Worm (Caenorhabditis elegans): ENCODE results near the gene F52D10.2.

ce11 chrX:11546445-11547275 is 44.9 kb downstream of the F52D10.2 start, which contains the start of gene selt-1.1:
- TF ChIP-seq attf-3 (GFP tag; conservative IDR thresholded peaks at IDR 0.05): no peak
- TF ChIP-seq mes-4 (tag; optimal IDR thresholded peaks at IDR 0.05): no peak
- TF ChIP-seq aptf-3 (GFP tag; IDR thresholded peaks at IDR 0.05): no peak
- peak; percentile 85 for TF ChIP-seq ets-4 (GFP tag; optimal IDR thresholded peaks at IDR 0.05)
- no peak for TF ChIP-seq Y79H2A.3 (GFP tag; conservative IDR thresholded peaks at IDR 0.05)
- TF ChIP-seq B0035.1 (tag; optimal IDR thresholded peaks at IDR 0.05): no peak
- TF ChIP-seq dpl-1 (GFP tag; optimal IDR thresholded peaks at IDR 0.05): no peak
- TF ChIP-seq nfya-1 (tag; optimal IDR thresholded peaks at IDR 0.05; ENCODE audit: borderline replicate concordance, insufficient read depth): no peak
- TF ChIP-seq tbp1 (GFP tag; optimal IDR thresholded peaks at IDR 0.05): no peak
